Worm (Caenorhabditis elegans) whole organism, L3 larva: ENCODE measurements around the gene fmo-3.
A peak's percentile ranks its signal among the peaks of the same experiment; 100 is the strongest.

Source experiments
- ZK546.5 ChIP-seq: sonication (generic microtip); optimal IDR thresholded peaks from 2 replicates; lab custom pipeline; 2017; ENCODE audit warnings: missing biosample characterization, missing genetic modification characterization
- aly-2 ChIP-seq: fragments of 150-350 bp; optimal IDR thresholded peaks from 2 replicates; lab custom pipeline; 2014; ENCODE audit warnings: missing biosample characterization, missing genetic modification characterization
- ama-1 ChIP-seq: fragments of 150-350 bp; optimal IDR thresholded peaks from 2 replicates; lab custom pipeline; 2018
- ceh-28 ChIP-seq: fragments of 150-350 bp; optimal IDR thresholded peaks from 2 replicates; lab custom pipeline; 2014; ENCODE audit warnings: missing biosample characterization, missing genetic modification reagents, missing genetic modification characterization
- ceh-82 ChIP-seq: fragments of 150-350 bp; optimal IDR thresholded peaks from 2 replicates; lab custom pipeline; 2014; ENCODE audit warnings: missing biosample characterization, missing genetic modification characterization
- ceh-9 ChIP-seq: sonication (generic microtip); optimal IDR thresholded peaks from 2 replicates; lab custom pipeline; 2018; ENCODE audit warnings: missing biosample characterization, missing genetic modification characterization
- egl-27 ChIP-seq: sonication (generic microtip); optimal IDR thresholded peaks from 4 replicates; lab custom pipeline; 2017; ENCODE audit warnings: missing biosample characterization, missing genetic modification reagents, missing genetic modification characterization
- elt-1 ChIP-seq: fragments of 150-350 bp; optimal IDR thresholded peaks from 2 replicates; lab custom pipeline; 2014; ENCODE audit warnings: missing biosample characterization, missing genetic modification characterization
- elt-2 ChIP-seq: sonication (generic microtip); optimal IDR thresholded peaks from 2 replicates; lab custom pipeline; 2016; ENCODE audit warnings: missing genetic modification reagents, mild to moderate bottlenecking, missing genetic modification characterization, missing compliant biosample characterization
- elt-3 ChIP-seq, 3 experiments: fragments of 150-350 bp in 1 of 3; sonication (generic microtip) in 2 of 3; optimal IDR thresholded peaks; 2 replicates in 2 of 3; 4 replicates in 1 of 3; lab custom pipeline; 2014 to 2017; ENCODE audit warnings: missing biosample characterization in 3 of 3, missing genetic modification characterization in 3 of 3
- eor-1 ChIP-seq, 2 experiments: fragments of 150-350 bp; optimal IDR thresholded peaks; 2 replicates each; lab custom pipeline; 2014 to 2018; ENCODE audit warnings: missing biosample characterization in 2 of 2, missing genetic modification characterization in 2 of 2
- fos-1 ChIP-seq: fragments of 150-350 bp; optimal IDR thresholded peaks from 2 replicates; lab custom pipeline; 2014; ENCODE audit warnings: missing biosample characterization, missing genetic modification characterization
- hmg-11 ChIP-seq: sonication (generic microtip); optimal IDR thresholded peaks from 2 replicates; lab custom pipeline; 2016; ENCODE audit warnings: missing genetic modification characterization, missing compliant biosample characterization
- lin-15B ChIP-seq: fragments of 150-350 bp; optimal IDR thresholded peaks from 2 replicates; lab custom pipeline; 2014; ENCODE audit warnings: missing biosample characterization, missing genetic modification characterization
- lin-39 ChIP-seq: fragments of 150-350 bp; optimal IDR thresholded peaks from 2 replicates; lab custom pipeline; 2018; ENCODE audit warnings: missing biosample characterization, missing genetic modification reagents, missing genetic modification characterization
- lsy-12 ChIP-seq: sonication (generic microtip); optimal IDR thresholded peaks from 2 replicates; lab custom pipeline; 2016; ENCODE audit warnings: mild to moderate bottlenecking, missing genetic modification characterization, missing compliant biosample characterization
- mdl-1 ChIP-seq: fragments of 150-350 bp; optimal IDR thresholded peaks from 2 replicates; lab custom pipeline; 2014; ENCODE audit warnings: missing biosample characterization, missing genetic modification characterization
- mml-1 ChIP-seq: fragments of 150-350 bp; sonication (generic microtip); optimal IDR thresholded peaks from 3 replicates; lab custom pipeline; 2014; ENCODE audit warnings: missing biosample characterization, missing genetic modification characterization
- nfya-1 ChIP-seq: sonication (generic microtip); optimal IDR thresholded peaks from 2 replicates; lab custom pipeline; 2017; ENCODE audit warnings: missing genetic modification characterization, mild to moderate bottlenecking, missing compliant biosample characterization, antibody characterized with exemption, moderate library complexity; ENCODE audit not compliant: insufficient read depth
- nhr-23 ChIP-seq: fragments of 150-350 bp; optimal IDR thresholded peaks from 2 replicates; lab custom pipeline; 2014; ENCODE audit warnings: missing biosample characterization, missing genetic modification reagents, missing genetic modification characterization
- nhr-25 ChIP-seq: sonication (generic microtip); optimal IDR thresholded peaks from 2 replicates; lab custom pipeline; 2017; ENCODE audit warnings: missing biosample characterization, missing genetic modification characterization
- nhr-43 ChIP-seq: sonication (generic microtip); optimal IDR thresholded peaks from 2 replicates; lab custom pipeline; 2016; ENCODE audit warnings: mild to moderate bottlenecking, missing genetic modification characterization, missing compliant biosample characterization; ENCODE audit not compliant: poor library complexity, severe bottlenecking
- nhr-76 ChIP-seq: fragments of 150-350 bp; sonication (generic microtip); optimal IDR thresholded peaks from 5 replicates; lab custom pipeline; 2014; ENCODE audit warnings: missing biosample characterization, missing genetic modification characterization
- nhr-77 ChIP-seq: fragments of 150-350 bp; optimal IDR thresholded peaks from 2 replicates; lab custom pipeline; 2014; ENCODE audit warnings: missing biosample characterization, missing genetic modification characterization
- pha-4 ChIP-seq: fragments of 150-350 bp; optimal IDR thresholded peaks from 2 replicates; lab custom pipeline; 2014; ENCODE audit warnings: missing biosample characterization, missing genetic modification reagents, missing genetic modification characterization
- pqm-1 ChIP-seq: fragments of 150-350 bp; optimal IDR thresholded peaks from 2 replicates; lab custom pipeline; 2017; ENCODE audit warnings: missing biosample characterization, missing genetic modification characterization, inconsistent platforms
- unc-62 ChIP-seq: fragments of 150-350 bp; sonication (generic microtip); optimal IDR thresholded peaks from 4 replicates; lab custom pipeline; 2014; ENCODE audit warnings: missing biosample characterization, missing genetic modification reagents, missing genetic modification characterization
- ztf-11 ChIP-seq: fragments of 150-350 bp; optimal IDR thresholded peaks from 2 replicates; lab custom pipeline; 2014; ENCODE audit warnings: missing biosample characterization, missing genetic modification characterization
- ztf-4 ChIP-seq: fragments of 150-350 bp; optimal IDR thresholded peaks from 2 replicates; lab custom pipeline; 2014; ENCODE audit warnings: missing biosample characterization, missing genetic modification characterization

Gene fmo-3

ce11 chrIII:10652833-10653232, 41.6 kb upstream of the fmo-3 start:
- no peak for TF ChIP-seq mml-1 (tag; lab: Kevin White, UChicago)
- TF ChIP-seq fos-1 (tag; lab: Kevin White, UChicago): no peak
- TF ChIP-seq ZK546.5 (tag; lab: Kevin White, UChicago): no peak
- TF ChIP-seq unc-62 (GFP tag; lab: Kevin White, UChicago): no peak
- TF ChIP-seq ceh-9: no peak
- TF ChIP-seq ceh-28 (tag; lab: Kevin White, UChicago): no peak
- no peak for TF ChIP-seq lsy-12 (tag; lab: Kevin White, UChicago)
- no peak for TF ChIP-seq ztf-11 (tag; lab: Kevin White, UChicago)
- no peak for TF ChIP-seq ceh-82 (tag; lab: Kevin White, UChicago)
- TF ChIP-seq eor-1 (tag; optimal IDR thresholded peaks at IDR 0.05; lab: Kevin White, UChicago): no peak

ce11 chrIII:10653479-10653878, 41.0 kb upstream of the fmo-3 start:
- TF ChIP-seq mdl-1 (tag; lab: Kevin White, UChicago) (no peak), lin-15B (tag; lab: Kevin White, UChicago) (peak; percentile 13), elt-3 (tag; optimal IDR thresholded peaks at IDR 0.05; lab: Kevin White, UChicago) (no peak)

ce11 chrIII:10654718-10655117, 39.8 kb upstream of the fmo-3 start, which contains the start of gene cnt-2:
cnt-2 (plus strand) TSS chrIII:10655018.
- TF ChIP-seq aly-2: no peak
- TF ChIP-seq ztf-11 (tag; lab: Kevin White, UChicago): no peak
- no peak for TF ChIP-seq elt-2 (tag; lab: Kevin White, UChicago)
- TF ChIP-seq ama-1 (lab: Kevin White, UChicago): no peak
- TF ChIP-seq nhr-77 (tag; lab: Kevin White, UChicago): no peak
- no peak for TF ChIP-seq pqm-1

- TF ChIP-seq elt-2 (tag; lab: Kevin White, UChicago): peak; percentile 60
- TF ChIP-seq pha-4 (tag; lab: Kevin White, UChicago): peak; percentile 17
- TF ChIP-seq ama-1 (lab: Kevin White, UChicago): no peak
These were observed 38.4 kb upstream of the fmo-3 start for ce11 chrIII:10656069-10656468.

DNA sequence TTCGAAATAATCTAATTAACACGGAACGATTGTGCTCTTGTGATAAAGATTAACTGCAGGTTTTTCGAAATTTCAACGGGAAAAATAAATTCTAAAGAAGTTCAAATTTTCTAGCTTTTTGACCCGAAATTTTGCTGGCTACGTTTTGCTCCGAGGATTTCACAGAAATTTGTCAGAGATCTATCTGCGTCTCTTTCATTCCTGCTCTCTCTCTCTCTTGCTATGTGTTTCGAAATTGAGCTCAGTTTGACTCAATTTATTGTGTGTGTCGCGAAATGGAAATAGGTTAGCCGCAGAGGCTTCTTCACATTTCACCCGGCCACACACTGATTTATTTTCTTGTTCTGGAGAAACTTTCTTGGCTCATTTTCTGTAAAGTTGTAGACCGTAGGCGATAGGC, 36.8 kb upstream of the fmo-3 start:
- TF ChIP-seq hmg-11 (tag; lab: Kevin White, UChicago) (peak; percentile 10), nhr-43 (no peak)
- TF ChIP-seq, all 47 proteins: peak for 1

- TF ChIP-seq ztf-4 (tag; lab: Kevin White, UChicago): no peak
- no peak for TF ChIP-seq elt-1
- TF ChIP-seq nfya-1: peak; percentile 99
- TF ChIP-seq mdl-1 (tag; lab: Kevin White, UChicago): no peak
These were observed 36.1 kb upstream of the fmo-3 start for ce11 chrIII:10658394-10658793.

- TF ChIP-seq lin-39 (tag; lab: Kevin White, UChicago) (peak; percentile 37), nhr-76 (tag; lab: Kevin White, UChicago) (no peak), nhr-25 (tag; lab: Kevin White, UChicago) (peak; percentile 57), unc-62 (GFP tag; lab: Kevin White, UChicago) (no peak), nhr-23 (tag; lab: Kevin White, UChicago) (peak; percentile 8)
These were observed 33.2 kb upstream of the fmo-3 start for ce11 chrIII:10661292-10661691.

DNA sequence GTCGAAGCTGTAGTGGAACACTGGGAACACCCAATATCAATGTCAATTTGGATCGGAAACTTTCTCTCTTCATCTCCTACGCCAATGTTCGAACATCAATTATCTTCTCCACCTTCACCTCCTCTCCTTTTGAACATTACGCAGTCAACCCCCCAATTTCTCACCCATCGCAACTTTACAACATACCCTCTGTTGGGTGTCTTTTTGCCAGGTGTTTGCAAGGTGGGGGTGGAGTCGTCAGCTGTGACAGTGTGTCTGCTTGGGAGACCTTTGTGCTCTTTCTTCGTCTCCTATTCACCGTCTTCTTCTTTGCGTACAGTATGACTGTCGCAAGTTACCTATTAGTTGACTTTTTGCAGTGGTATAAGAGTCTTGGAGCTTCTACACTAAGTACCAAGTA, 27.8 kb upstream of the fmo-3 start:
- no peak for TF ChIP-seq pha-4 (tag; lab: Kevin White, UChicago)
- TF ChIP-seq egl-27: no peak
- TF ChIP-seq hmg-11 (tag; lab: Kevin White, UChicago): no peak
